Worm (Caenorhabditis elegans) whole organism, L4 larva: Measurements from ENCODE around the gene rpb-2.

Source experiments
- ama-1 ChIP-seq: fragments of 150-350 bp; optimal IDR thresholded peaks from 2 replicates; lab custom pipeline; 2014; ENCODE audit warnings: inconsistent platforms, mixed read lengths
- ceh-82 ChIP-seq: sonication (generic microtip); optimal IDR thresholded peaks from 2 replicates; lab custom pipeline; 2017; ENCODE audit warnings: missing biosample characterization, missing genetic modification characterization
- ces-1 ChIP-seq: fragments of 150-350 bp; sonication (generic microtip); optimal IDR thresholded peaks from 4 replicates; lab custom pipeline; 2014; ENCODE audit warnings: missing biosample characterization, missing genetic modification reagents, missing genetic modification characterization

ce11 chrIII:4932203-4932699 is 7.1 kb upstream of the rpb-2 start, which contains the start of the genes C26E6.12 and eri-9:
- TF ChIP-seq ama-1 (lab: Kevin White, UChicago) = no peak
- no peak for TF ChIP-seq ces-1 (GFP tag; lab: Kevin White, UChicago)
- TF ChIP-seq ceh-82 (tag; lab: Kevin White, UChicago) = no peak
